Worm (Caenorhabditis elegans) whole organism, late embryonic: Measurements from ENCODE around the gene C06B3.1.

Source experiments
- ceh-2 ChIP-seq: sonication (generic microtip); optimal IDR thresholded peaks from 2 replicates; lab custom pipeline; 2016; ENCODE audit warnings: missing genotype, missing genetic modification characterization, missing compliant biosample characterization
- ceh-30 ChIP-seq: fragments of 150-350 bp; optimal IDR thresholded peaks from 2 replicates; lab custom pipeline; 2014; ENCODE audit warnings: missing biosample characterization, missing genetic modification characterization
- ceh-48 ChIP-seq: sonication (generic microtip); optimal IDR thresholded peaks from 2 replicates; lab custom pipeline; 2016; ENCODE audit warnings: missing genetic modification characterization, inconsistent platforms, missing compliant biosample characterization
- ets-4 ChIP-seq: sonication (generic microtip); optimal IDR thresholded peaks from 2 replicates; lab custom pipeline; 2016; ENCODE audit warnings: missing genetic modification characterization, missing compliant biosample characterization
- fax-1 ChIP-seq: sonication (generic microtip); optimal IDR thresholded peaks from 2 replicates; lab custom pipeline; 2016; ENCODE audit warnings: missing genotype, missing genetic modification characterization, missing compliant biosample characterization
- hlh-13 ChIP-seq: fragments of 200-800 bp; sonication (Bioruptor generic); optimal IDR thresholded peaks from 2 replicates; lab custom pipeline; 2018; ENCODE audit warnings: mild to moderate bottlenecking, missing genetic modification characterization, missing compliant biosample characterization
- nhr-11 ChIP-seq: fragments of 150-350 bp; optimal IDR thresholded peaks from 2 replicates; lab custom pipeline; 2014; ENCODE audit warnings: missing biosample characterization, missing genetic modification characterization
- sdc-2 ChIP-seq: sonication (generic microtip); optimal IDR thresholded peaks from 2 replicates; lab custom pipeline; 2016; ENCODE audit warnings: missing genotype, missing genetic modification characterization, missing compliant biosample characterization
- sox-4 ChIP-seq: sonication (generic microtip); optimal IDR thresholded peaks from 2 replicates; lab custom pipeline; 2017; ENCODE audit warnings: mild to moderate bottlenecking, missing genetic modification characterization, inconsistent platforms, missing compliant biosample characterization
- unc-42 ChIP-seq: sonication (generic microtip); optimal IDR thresholded peaks from 2 replicates; lab custom pipeline; 2016; ENCODE audit warnings: missing genotype, missing genetic modification characterization, missing compliant biosample characterization
- unc-55 ChIP-seq: sonication (generic microtip); optimal IDR thresholded peaks from 2 replicates; lab custom pipeline; 2017; ENCODE audit warnings: missing biosample characterization, missing genetic modification reagents, missing genetic modification characterization

DNA sequence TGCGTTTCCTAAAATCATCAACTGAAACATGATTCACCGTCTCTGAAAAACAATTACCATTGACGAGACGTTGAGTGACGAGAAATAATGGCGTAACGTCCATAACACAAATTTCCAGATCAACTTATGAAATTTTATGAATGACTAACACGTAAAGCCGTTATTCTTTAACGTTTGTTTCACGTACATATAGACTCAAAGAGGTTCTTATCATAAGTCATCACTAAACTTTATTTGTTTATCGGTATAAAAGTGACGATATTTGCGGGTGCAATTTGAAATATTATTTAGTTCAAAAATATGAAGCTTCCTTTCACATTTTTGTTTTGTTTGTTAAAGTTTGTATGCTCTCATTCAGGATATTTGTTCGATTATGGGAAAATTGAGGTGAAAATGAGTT lies 3.4 kb upstream of the C06B3.1 start, which contains the start of gene oac-3:
- TF ChIP-seq ets-4 (tag; lab: Kevin White, UChicago), result no peak
- no peak for TF ChIP-seq hlh-13 (GFP tag; lab: Kevin White, UChicago)
- TF ChIP-seq ceh-30 (tag; lab: Kevin White, UChicago), result no peak
- no peak for TF ChIP-seq nhr-11
- TF ChIP-seq unc-55 (GFP tag; lab: Kevin White, UChicago), result no peak
- no peak for TF ChIP-seq ceh-48 (tag; lab: Kevin White, UChicago)
- no peak for TF ChIP-seq sdc-2 (tag; lab: Kevin White, UChicago)
- TF ChIP-seq ceh-2 (tag; lab: Kevin White, UChicago), result no peak
- TF ChIP-seq fax-1 (tag; lab: Kevin White, UChicago), result no peak
- no peak for TF ChIP-seq unc-42 (tag; lab: Kevin White, UChicago)
- no peak for TF ChIP-seq sox-4 (tag; lab: Kevin White, UChicago)
